Fruit fly (Drosophila melanogaster) Kc167 (cell line): ENCODE measurements around the gene spas.

Source experiments
- h ChIP-seq: fragments of >200 bp; optimal IDR thresholded peaks from 3 replicates; lab custom pipeline; 2018; ENCODE audit warnings: missing external identifiers
- psq ChIP-seq: fragments of >200 bp; optimal IDR thresholded peaks from 2 replicates; lab custom pipeline; 2017; ENCODE audit warnings: missing external identifiers

DNA sequence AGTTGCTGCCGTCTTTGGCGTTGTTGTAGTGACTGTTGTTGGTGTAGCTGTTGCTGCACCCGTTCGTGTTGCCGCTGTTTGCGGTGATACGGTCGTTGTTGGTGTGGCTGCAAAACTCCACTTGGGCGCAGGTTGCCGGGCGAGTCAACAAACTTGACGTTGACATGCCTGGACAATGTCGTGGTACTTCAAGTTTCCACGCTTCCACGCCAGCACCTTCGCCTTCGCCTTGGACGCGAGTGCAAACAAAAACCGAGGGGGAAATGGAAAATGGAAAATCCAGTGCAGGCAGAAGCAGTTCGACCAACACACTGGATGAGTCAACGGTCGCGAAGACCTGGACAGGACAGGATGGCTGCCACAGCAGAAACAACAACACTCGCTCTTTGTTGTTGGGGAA is 13.3 kb upstream of the spas start:
- TF ChIP-seq h (lab: Kevin White, UChicago): no peak
- no peak for TF ChIP-seq psq (lab: Kevin White, UChicago)
